Fruit fly (Drosophila melanogaster): Measurements from ENCODE around the gene Pex19.

The Pex19 gene

DNA sequence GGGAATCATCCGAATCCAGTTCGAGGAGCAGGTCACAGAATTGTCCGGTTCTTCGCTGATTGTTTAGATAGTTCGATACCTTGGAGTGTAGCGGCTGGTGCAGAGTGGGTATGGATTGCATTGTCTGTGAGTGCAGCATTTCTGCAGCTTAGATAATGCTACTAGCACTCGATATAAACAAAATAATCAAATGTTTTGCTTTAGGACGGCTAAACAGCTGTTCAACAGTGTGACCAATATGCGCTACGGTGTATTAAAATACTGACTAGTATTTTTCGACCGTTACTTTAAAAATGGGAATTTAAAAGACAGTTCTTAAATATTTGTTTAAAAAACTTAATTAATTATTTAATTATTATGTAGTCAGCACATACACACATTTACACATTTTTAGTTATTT, 42.9 kb upstream of the Pex19 start, which contains the start of gene Plzf (continued):
- TF ChIP-seq Antp (GFP tag; optimal IDR thresholded peaks at IDR 0.05), result no peak
- no peak for TF ChIP-seq Taf1 (GFP tag; IDR thresholded peaks at IDR 0.05)
- TF ChIP-seq Oli (tag; optimal IDR thresholded peaks at IDR 0.05), result no peak
- TF ChIP-seq Ravus (GFP tag; IDR thresholded peaks at IDR 0.05), result no peak
- no peak for TF ChIP-seq Hmx (GFP tag; optimal IDR thresholded peaks at IDR 0.05)
- TF ChIP-seq pan (optimal IDR thresholded peaks at IDR 0.05), result no peak
- TF ChIP-seq pan (GFP tag; optimal IDR thresholded peaks at IDR 0.05 in 1 of 2, IDR thresholded peaks at IDR 0.05 in 1 of 2), result no peak
- TF ChIP-seq usp (GFP tag; optimal IDR thresholded peaks at IDR 0.05), result no peak
- TF ChIP-seq CG1602 (GFP tag; optimal IDR thresholded peaks at IDR 0.05), result no peak
- no peak for TF ChIP-seq CG15479 (GFP tag; optimal IDR thresholded peaks at IDR 0.05)
- TF ChIP-seq CG8281 (tag; optimal IDR thresholded peaks at IDR 0.05), result no peak
- TF ChIP-seq Tbp (GFP tag; optimal IDR thresholded peaks at IDR 0.05), result no peak
- peak; percentile 22 for TF ChIP-seq MESR4 (GFP tag; optimal IDR thresholded peaks at IDR 0.05)
- no peak for TF ChIP-seq Mrtf (GFP tag; IDR thresholded peaks at IDR 0.05)
- TF ChIP-seq hb (GFP tag; IDR thresholded peaks at IDR 0.05; ENCODE audit: partially characterized antibody), result no peak
- TF ChIP-seq pum (GFP tag; optimal IDR thresholded peaks at IDR 0.05), result no peak
- TF ChIP-seq E2f1 (GFP tag; IDR thresholded peaks at IDR 0.05), result no peak
- no peak for TF ChIP-seq CG13296 (GFP tag; optimal IDR thresholded peaks at IDR 0.05)
- no peak for TF ChIP-seq mam (GFP tag; optimal IDR thresholded peaks at IDR 0.05)
- peak; percentile 43 for TF ChIP-seq pzg (GFP tag; optimal IDR thresholded peaks at IDR 0.05)
- no peak for TF ChIP-seq al (GFP tag; IDR thresholded peaks at IDR 0.05)
- TF ChIP-seq CG10431 (GFP tag; optimal IDR thresholded peaks at IDR 0.05), result no peak
- TF ChIP-seq CG1832 (GFP tag; optimal IDR thresholded peaks at IDR 0.05), result no peak
- no peak for TF ChIP-seq insv (GFP tag; optimal IDR thresholded peaks at IDR 0.05)
- TF ChIP-seq bab2 (GFP tag; optimal IDR thresholded peaks at IDR 0.05), result no peak
- TF ChIP-seq gfzf (GFP tag; optimal IDR thresholded peaks at IDR 0.05), result peak; percentile 57
- no peak for TF ChIP-seq tup (GFP tag; optimal IDR thresholded peaks at IDR 0.05)
- no peak for TF ChIP-seq dati (GFP tag; IDR thresholded peaks at IDR 0.05)

DNA sequence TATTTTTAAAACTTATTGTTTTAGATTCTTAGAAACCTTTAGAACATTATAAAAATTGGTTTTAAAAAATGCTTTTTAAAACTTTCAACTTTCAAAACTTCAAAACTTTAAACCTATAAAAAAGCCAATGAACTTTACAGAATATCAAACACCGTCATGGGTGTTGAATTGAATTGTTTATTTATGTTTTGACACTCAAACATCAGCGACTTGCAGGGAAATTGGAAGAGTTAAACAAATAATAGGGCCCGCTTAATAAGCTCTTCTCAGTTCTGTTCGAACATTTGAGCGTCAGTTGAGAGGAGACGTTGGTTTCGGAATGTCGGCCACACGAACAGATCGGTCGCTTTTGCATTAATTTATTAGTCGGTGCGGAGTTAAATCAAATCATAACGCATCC, 42.5 kb upstream of the Pex19 start, which contains the start of gene PLCXD:
Gene PLCXD, plus strand, starts transcription at position 286 of the 400 bp plus-strand sequence.
- peak; percentile 39 for TF ChIP-seq CG3407 (GFP tag; optimal IDR thresholded peaks at IDR 0.05)
- peak; percentile 14 for TF ChIP-seq D19A (tag; optimal IDR thresholded peaks at IDR 0.05)
- no peak for TF ChIP-seq CG32767 (GFP tag; IDR thresholded peaks at IDR 0.05)
- no peak for TF ChIP-seq CG6689 (GFP tag; IDR thresholded peaks at IDR 0.05)
- peak; percentile 15 for TF ChIP-seq CG17359 (tag; optimal IDR thresholded peaks at IDR 0.05)
- TF ChIP-seq fd64A (GFP tag; optimal IDR thresholded peaks at IDR 0.05), result peak; percentile 34
- no peak for TF ChIP-seq Max (GFP tag; optimal IDR thresholded peaks at IDR 0.05)
- peak; percentile 2 for TF ChIP-seq CG12071 (GFP tag; optimal IDR thresholded peaks at IDR 0.05)
- peak; percentile 8 for TF ChIP-seq Fer3 (tag; optimal IDR thresholded peaks at IDR 0.05)
- TF ChIP-seq CG33557 (GFP tag; optimal IDR thresholded peaks at IDR 0.05), result peak; percentile 5
- no peak for TF ChIP-seq Spps (tag; optimal IDR thresholded peaks at IDR 0.05)
- peak; percentile 31 for TF ChIP-seq gem (tag; optimal IDR thresholded peaks at IDR 0.05)
- peak; percentile 24 for TF ChIP-seq Sry-β (GFP tag; optimal IDR thresholded peaks at IDR 0.05)
- peak; percentile 9 for TF ChIP-seq wek (GFP tag; optimal IDR thresholded peaks at IDR 0.05)
- TF ChIP-seq ci (GFP tag; IDR thresholded peaks at IDR 0.05), result peak; percentile 51; the same call in 2 of the 3 replicates
- TF ChIP-seq gsb-n (tag; optimal IDR thresholded peaks at IDR 0.05), result peak; percentile 24
- peak; percentile 67; the same call in 2 of the 3 replicates for TF ChIP-seq z (GFP tag; IDR thresholded peaks at IDR 0.05)
- TF ChIP-seq CG4854 (GFP tag; optimal IDR thresholded peaks at IDR 0.05), result no peak
- TF ChIP-seq CG14710 (tag; optimal IDR thresholded peaks at IDR 0.05), result peak; percentile 29
- TF ChIP-seq sens (GFP tag), result peak; percentile 26
- no peak for TF ChIP-seq dati (GFP tag; IDR thresholded peaks at IDR 0.05)
- 0 out of 2 replicates have a peak, but pooled peaks have one; percentile 32 for TF ChIP-seq CG31441 (GFP tag; IDR thresholded peaks at IDR 0.05)
- no peak for TF ChIP-seq ara (GFP tag; IDR thresholded peaks at IDR 0.05)
- TF ChIP-seq amos (GFP tag; IDR thresholded peaks at IDR 0.05; ENCODE audit: partially characterized antibody), result no peak
- peak; percentile 20 for TF ChIP-seq kni (GFP tag; optimal IDR thresholded peaks at IDR 0.05)
- peak; percentile 53 for TF ChIP-seq CG10431 (GFP tag; optimal IDR thresholded peaks at IDR 0.05)

Measured in whole organism, embryonic.